Worm (Caenorhabditis elegans) whole organism, late embryonic: ENCODE measurements around the gene C32C4.3.

Experiments
- C38D4.7 ChIP-seq: fragments of 200-800 bp; sonication (Bioruptor generic); optimal IDR thresholded peaks from 2 replicates; lab custom pipeline; 2018; ENCODE audit warnings: mild to moderate bottlenecking, missing genetic modification characterization, moderate library complexity, missing compliant biosample characterization
- ceh-9 ChIP-seq: sonication (generic microtip); optimal IDR thresholded peaks from 2 replicates; lab custom pipeline; 2016; ENCODE audit warnings: mild to moderate bottlenecking, missing genetic modification characterization, inconsistent platforms, missing compliant biosample characterization
- che-1 ChIP-seq: sonication (generic microtip); optimal IDR thresholded peaks from 2 replicates; lab custom pipeline; 2016; ENCODE audit warnings: mild to moderate bottlenecking, missing genetic modification characterization, missing compliant biosample characterization
- elt-2 ChIP-seq: sonication (generic microtip); optimal IDR thresholded peaks from 2 replicates; lab custom pipeline; 2016; ENCODE audit warnings: missing genetic modification reagents, missing genetic modification characterization, missing compliant biosample characterization
- ets-4 ChIP-seq: sonication (generic microtip); optimal IDR thresholded peaks from 2 replicates; lab custom pipeline; 2016; ENCODE audit warnings: missing genetic modification characterization, missing compliant biosample characterization
- fax-1 ChIP-seq: sonication (generic microtip); optimal IDR thresholded peaks from 2 replicates; lab custom pipeline; 2016; ENCODE audit warnings: missing genotype, missing genetic modification characterization, missing compliant biosample characterization
- fkh-10 ChIP-seq: fragments of 150-350 bp; optimal IDR thresholded peaks from 2 replicates; lab custom pipeline; 2014; ENCODE audit warnings: missing biosample characterization, missing genetic modification reagents, missing genetic modification characterization
- hlh-8 ChIP-seq: sonication (generic microtip); optimal IDR thresholded peaks from 2 replicates; lab custom pipeline; 2016; ENCODE audit warnings: missing genotype, missing genetic modification characterization, missing compliant biosample characterization
- nhr-11 ChIP-seq: fragments of 150-350 bp; optimal IDR thresholded peaks from 2 replicates; lab custom pipeline; 2014; ENCODE audit warnings: missing biosample characterization, missing genetic modification characterization
- rnt-1 ChIP-seq: sonication (generic microtip); optimal IDR thresholded peaks from 2 replicates; lab custom pipeline; 2016; ENCODE audit warnings: missing genetic modification characterization, missing compliant biosample characterization
- sox-4 ChIP-seq: sonication (generic microtip); optimal IDR thresholded peaks from 2 replicates; lab custom pipeline; 2017; ENCODE audit warnings: mild to moderate bottlenecking, missing genetic modification characterization, inconsistent platforms, missing compliant biosample characterization
- tbx-2 ChIP-seq: sonication (generic microtip); optimal IDR thresholded peaks from 2 replicates; lab custom pipeline; 2016; ENCODE audit warnings: missing genetic modification characterization, missing compliant biosample characterization
- unc-42 ChIP-seq: sonication (generic microtip); optimal IDR thresholded peaks from 2 replicates; lab custom pipeline; 2016; ENCODE audit warnings: missing genotype, missing genetic modification characterization, missing compliant biosample characterization
- unc-55 ChIP-seq: sonication (generic microtip); optimal IDR thresholded peaks from 2 replicates; lab custom pipeline; 2017; ENCODE audit warnings: missing biosample characterization, missing genetic modification reagents, missing genetic modification characterization

- no peak for TF ChIP-seq sox-4 (tag; lab: Kevin White, UChicago)
- no peak for TF ChIP-seq tbx-2 (tag; lab: Kevin White, UChicago)
- no peak for TF ChIP-seq fax-1 (tag; lab: Kevin White, UChicago)
- no peak for TF ChIP-seq nhr-11
- no peak for TF ChIP-seq ets-4 (tag; lab: Kevin White, UChicago)
- TF ChIP-seq fkh-10 (GFP tag; lab: Kevin White, UChicago) = no peak
- TF ChIP-seq C38D4.7 (GFP tag; lab: Kevin White, UChicago) = no peak
- no peak for TF ChIP-seq elt-2 (tag; lab: Kevin White, UChicago)
- TF ChIP-seq ceh-9 = no peak
- TF ChIP-seq rnt-1 (tag; lab: Kevin White, UChicago) = no peak
- TF ChIP-seq che-1 = no peak
- peak; percentile 52 for TF ChIP-seq unc-42 (tag; lab: Kevin White, UChicago)
- TF ChIP-seq unc-55 (GFP tag; lab: Kevin White, UChicago) = no peak
- TF ChIP-seq hlh-8 (tag; lab: Kevin White, UChicago) = no peak
Measured at ce11 chrV:10640977-10641376, 6.0 kb downstream of the C32C4.3 start.
